Fruit fly (Drosophila melanogaster): Measurements from ENCODE around the gene CG42249.
A peak's percentile ranks its signal among the peaks of the same experiment; 100 is the strongest.

CG42249 gene

dm6 chrX:11136587-11137512 is 40.8 kb downstream of the CG42249 start, which contains the start of gene Klp10A (continued):
- TF ChIP-seq CG7839 (tag; optimal IDR thresholded peaks at IDR 0.05) (no peak), Kr (GFP tag; optimal IDR thresholded peaks at IDR 0.05) (no peak)

- TF ChIP-seq CG32772 (GFP tag; IDR thresholded peaks at IDR 0.05) (no peak), NfI (GFP tag; optimal IDR thresholded peaks at IDR 0.05) (peak; percentile 12), Adf1 (GFP tag; IDR thresholded peaks at IDR 0.05) (no peak), CG4617 (GFP tag; optimal IDR thresholded peaks at IDR 0.05; ENCODE audit: borderline replicate concordance) (peak; percentile 54), tx (GFP tag; optimal IDR thresholded peaks at IDR 0.05) (peak; percentile 3), CG31365 (tag; optimal IDR thresholded peaks at IDR 0.05) (no peak), CG1233 (GFP tag; optimal IDR thresholded peaks at IDR 0.05) (no peak), grn (GFP tag; optimal IDR thresholded peaks at IDR 0.05) (no peak), HmgD (GFP tag; optimal IDR thresholded peaks at IDR 0.05) (peak; percentile 30), sens (GFP tag) (peak; percentile 91), CG16863 (GFP tag; optimal IDR thresholded peaks at IDR 0.05) (peak; percentile 12), Eip74EF (GFP tag; optimal IDR thresholded peaks at IDR 0.05) (peak in 1 of 2 experiments; percentile 40), ara (GFP tag; IDR thresholded peaks at IDR 0.05) (no peak), sob (GFP tag; IDR thresholded peaks at IDR 0.05) (peak; percentile 27; the same call in 1 of the 2 replicates), CG6791 (GFP tag; IDR thresholded peaks at IDR 0.05; ENCODE audit: partially characterized antibody) (peak; percentile 87), insv (GFP tag; optimal IDR thresholded peaks at IDR 0.05) (no peak), Hr51 (GFP tag; optimal IDR thresholded peaks at IDR 0.05) (no peak), MTF-1 (GFP tag; optimal IDR thresholded peaks at IDR 0.05; ENCODE audit: borderline replicate concordance) (no peak), cad (GFP tag; optimal IDR thresholded peaks at IDR 0.05) (no peak), Awh (GFP tag; IDR thresholded peaks at IDR 0.05) (no peak), Neu2 (GFP tag; optimal IDR thresholded peaks at IDR 0.05; ENCODE audit: borderline replicate concordance) (no peak), CG18619 (GFP tag; optimal IDR thresholded peaks at IDR 0.05) (no peak), wek (GFP tag; optimal IDR thresholded peaks at IDR 0.05) (no peak), cas (GFP tag; IDR thresholded peaks at IDR 0.05) (no peak), Side (GFP tag; optimal IDR thresholded peaks at IDR 0.05) (peak; percentile 13), BEAF-32 (GFP tag; optimal IDR thresholded peaks at IDR 0.05) (peak; percentile 78), CG10543 (GFP tag; optimal IDR thresholded peaks at IDR 0.05) (no peak), ewg (GFP tag; optimal IDR thresholded peaks at IDR 0.05) (peak; percentile 10), nau (GFP tag; optimal IDR thresholded peaks at IDR 0.05) (no peak), nom (GFP tag; optimal IDR thresholded peaks at IDR 0.05) (peak; percentile 8), tap (tag; optimal IDR thresholded peaks at IDR 0.05) (no peak), CG4328 (GFP tag; optimal IDR thresholded peaks at IDR 0.05) (no peak), Lpt (GFP tag; optimal IDR thresholded peaks at IDR 0.05) (no peak), CG6689 (GFP tag; IDR thresholded peaks at IDR 0.05) (no peak), gt (GFP tag; IDR thresholded peaks at IDR 0.05) (no peak), prd (optimal IDR thresholded peaks at IDR 0.05) (no peak), prd (GFP tag; IDR thresholded peaks at IDR 0.05) (peak; percentile 9; the same call in 1 of the 3 replicates), dmrt11E (tag; optimal IDR thresholded peaks at IDR 0.05) (peak; percentile 12), CG9932 (GFP tag; IDR thresholded peaks at IDR 0.05) (peak; percentile 55; the same call in 1 of the 2 replicates), CG15514 (GFP tag; optimal IDR thresholded peaks at IDR 0.05) (peak; percentile 68), CG17361 (GFP tag; IDR thresholded peaks at IDR 0.05) (peak; percentile 47; the same call in 1 of the 3 replicates), CG10462 (GFP tag; optimal IDR thresholded peaks at IDR 0.05) (no peak), psq (GFP tag; optimal IDR thresholded peaks at IDR 0.05) (no peak)
Measured at dm6 chrX:11137566-11138186, 41.6 kb downstream of the CG42249 start, which contains the start of gene CDK2AP1. Gene CDK2AP1 (plus strand): TSS chrX:11137859.

Data from whole organism, embryonic.